Worm (Caenorhabditis elegans) whole organism, L1 larva: Measurements from ENCODE around the gene str-97.

Source experiments
- Y116A8C.19 ChIP-seq: sonication (generic microtip); optimal IDR thresholded peaks from 2 replicates; lab custom pipeline; 2016; ENCODE audit warnings: missing compliant biosample characterization, missing genetic modification characterization, borderline replicate concordance
- ama-1 ChIP-seq: fragments of 150-350 bp; optimal IDR thresholded peaks from 2 replicates; lab custom pipeline; 2014
- ceh-82 ChIP-seq, 3 experiments: fragments of 150-350 bp in 1 of 3; sonication (generic microtip) in 2 of 3; optimal IDR thresholded peaks; 2 replicates each; lab custom pipeline; 2014 to 2017; ENCODE audit warnings: missing biosample characterization in 3 of 3, missing genetic modification characterization in 3 of 3
- egl-13 ChIP-seq: sonication (generic microtip); optimal IDR thresholded peaks from 2 replicates; lab custom pipeline; 2016; ENCODE audit warnings: missing genotype, missing genetic modification reagents, missing genetic modification characterization, missing compliant biosample characterization
- elt-3 ChIP-seq, 6 experiments: fragments of 150-350 bp in 1 of 6; sonication (generic microtip); optimal IDR thresholded peaks; 2 replicates each; lab custom pipeline; 2017 to 2018; ENCODE audit warnings: missing biosample characterization in 6 of 6, missing genetic modification characterization in 6 of 6, inconsistent platforms in 1 of 6
- nhr-12 ChIP-seq: sonication (generic microtip); optimal IDR thresholded peaks from 2 replicates; lab custom pipeline; 2017; ENCODE audit warnings: missing biosample characterization, missing genetic modification characterization
- nhr-28 ChIP-seq: fragments of 150-350 bp; optimal IDR thresholded peaks from 2 replicates; lab custom pipeline; 2014; ENCODE audit warnings: missing biosample characterization, missing genetic modification characterization
- snpc-4 ChIP-seq: fragments of 150-350 bp; optimal IDR thresholded peaks from 2 replicates; lab custom pipeline; 2014; ENCODE audit warnings: missing biosample characterization, missing genetic modification characterization
- sptf-1 ChIP-seq: fragments of 150-350 bp; optimal IDR thresholded peaks from 2 replicates; lab custom pipeline; 2014; ENCODE audit warnings: missing biosample characterization, missing genetic modification characterization
- zip-4 ChIP-seq: fragments of 200-800 bp; sonication (Bioruptor generic); optimal IDR thresholded peaks from 2 replicates; lab custom pipeline; 2018; ENCODE audit warnings: mild to moderate bottlenecking, missing genetic modification characterization, moderate library complexity, missing compliant biosample characterization
- ztf-11 ChIP-seq, 2 experiments: sonication (generic microtip); optimal IDR thresholded peaks; 2 replicates each; lab custom pipeline; 2016 to 2017; ENCODE audit warnings: missing genetic modification characterization in 2 of 2, missing biosample characterization in 1 of 2, missing compliant biosample characterization in 1 of 2

DNA sequence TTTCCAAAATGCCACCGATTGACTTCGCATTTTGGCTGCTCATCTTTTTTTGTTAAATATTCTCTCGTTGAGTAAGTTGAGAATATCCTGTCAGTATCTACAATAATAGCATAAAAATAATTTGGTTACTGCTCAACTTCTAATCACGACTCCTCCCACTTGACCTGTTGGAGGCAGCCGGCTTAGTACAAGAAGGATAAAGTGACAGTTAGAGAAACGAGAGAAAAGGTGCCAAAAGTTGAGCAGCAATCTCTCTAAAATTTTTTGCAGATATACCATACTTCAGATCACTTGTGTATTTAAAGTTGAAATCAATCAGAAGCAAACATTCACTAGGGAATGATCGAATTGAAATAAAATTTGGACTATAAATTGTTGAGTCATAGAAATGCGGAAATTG is 30.3 kb downstream of the str-97 start, which contains the start of gene nhr-111:
- TF ChIP-seq Y116A8C.19: no peak
- no peak for TF ChIP-seq ceh-82 (tag; optimal IDR thresholded peaks at IDR 0.05; lab: Kevin White, UChicago)
- TF ChIP-seq sptf-1: no peak
- TF ChIP-seq snpc-4 (tag; lab: Kevin White, UChicago): no peak
- TF ChIP-seq elt-3 (tag; optimal IDR thresholded peaks at IDR 0.05; lab: Kevin White, UChicago): no peak
- TF ChIP-seq zip-4 (GFP tag; lab: Kevin White, UChicago): no peak
- no peak for TF ChIP-seq egl-13 (tag; lab: Kevin White, UChicago)
- no peak for TF ChIP-seq nhr-12 (tag; lab: Kevin White, UChicago)
- TF ChIP-seq ztf-11 (tag; optimal IDR thresholded peaks at IDR 0.05; lab: Kevin White, UChicago): no peak
- TF ChIP-seq ama-1: no peak
- TF ChIP-seq nhr-28 (tag; lab: Kevin White, UChicago): no peak
